Worm (Caenorhabditis elegans) whole organism, L4 larva: ENCODE measurements around the gene T05H4.3.
A peak's percentile ranks its signal among the peaks of the same experiment; 100 is the strongest.

Experiments used
- F37D6.2 ChIP-seq: sonication (generic microtip); optimal IDR thresholded peaks from 2 replicates; lab custom pipeline; 2016; ENCODE audit warnings: mild to moderate bottlenecking, missing genetic modification characterization, missing compliant biosample characterization
- F49E8.2 ChIP-seq: sonication (generic microtip); optimal IDR thresholded peaks from 2 replicates; lab custom pipeline; 2016; ENCODE audit warnings: missing compliant biosample characterization, mild to moderate bottlenecking, missing genetic modification characterization, borderline replicate concordance
- Y5F2A.4 ChIP-seq: fragments of 200-800 bp; sonication (Bioruptor generic); optimal IDR thresholded peaks from 2 replicates; lab custom pipeline; 2018; ENCODE audit warnings: mild to moderate bottlenecking, missing genetic modification characterization, missing compliant biosample characterization
- ama-1 ChIP-seq: fragments of 150-350 bp; optimal IDR thresholded peaks from 2 replicates; lab custom pipeline; 2014; ENCODE audit warnings: inconsistent platforms, mixed read lengths
- fkh-10 ChIP-seq: fragments of 150-350 bp; optimal IDR thresholded peaks from 2 replicates; lab custom pipeline; 2014; ENCODE audit warnings: missing biosample characterization, missing genetic modification reagents, missing genetic modification characterization
- lin-15B ChIP-seq: fragments of 150-350 bp; sonication (generic microtip); optimal IDR thresholded peaks from 3 replicates; lab custom pipeline; 2014; ENCODE audit warnings: missing biosample characterization, missing genetic modification characterization
- nhr-11 ChIP-seq: fragments of 150-350 bp; optimal IDR thresholded peaks from 2 replicates; lab custom pipeline; 2014; ENCODE audit warnings: missing biosample characterization, missing genetic modification characterization
- nhr-25 ChIP-seq: sonication (generic microtip); optimal IDR thresholded peaks from 2 replicates; lab custom pipeline; 2017; ENCODE audit warnings: missing genetic modification characterization, mild to moderate bottlenecking, missing compliant biosample characterization, antibody characterized with exemption, moderate library complexity, borderline replicate concordance; ENCODE audit not compliant: insufficient read depth
- nhr-6 ChIP-seq: fragments of 150-350 bp; optimal IDR thresholded peaks from 2 replicates; lab custom pipeline; 2014; ENCODE audit warnings: missing biosample characterization, missing genetic modification characterization
- nhr-76 ChIP-seq: fragments of 150-350 bp; optimal IDR thresholded peaks from 2 replicates; lab custom pipeline; 2014; ENCODE audit warnings: missing biosample characterization, missing genetic modification characterization
- unc-130 ChIP-seq: sonication (generic microtip); optimal IDR thresholded peaks from 2 replicates; lab custom pipeline; 2016; ENCODE audit warnings: missing genetic modification reagents, missing genetic modification characterization, missing compliant biosample characterization
- unc-39 ChIP-seq: sonication (generic microtip); optimal IDR thresholded peaks from 2 replicates; lab custom pipeline; 2017; ENCODE audit warnings: missing biosample characterization, missing genetic modification characterization
- zag-1 ChIP-seq: fragments of 150-350 bp; optimal IDR thresholded peaks from 2 replicates; lab custom pipeline; 2014; ENCODE audit warnings: missing biosample characterization, missing genetic modification characterization
- ztf-11 ChIP-seq: fragments of 150-350 bp; optimal IDR thresholded peaks from 2 replicates; lab custom pipeline; 2014; ENCODE audit warnings: missing biosample characterization, missing genetic modification characterization

- TF ChIP-seq nhr-76 (tag; lab: Kevin White, UChicago) (no peak), F37D6.2 (tag; lab: Kevin White, UChicago) (no peak), nhr-11 (tag; lab: Kevin White, UChicago) (no peak), ztf-11 (tag; lab: Kevin White, UChicago) (no peak), fkh-10 (GFP tag; lab: Kevin White, UChicago) (no peak), ama-1 (no peak), nhr-6 (tag; lab: Kevin White, UChicago) (peak; percentile 43), lin-15B (tag; lab: Kevin White, UChicago) (no peak), nhr-25 (tag; lab: Kevin White, UChicago) (no peak), zag-1 (no peak), F49E8.2 (tag; lab: Kevin White, UChicago) (no peak), unc-130 (GFP tag; lab: Kevin White, UChicago) (no peak), unc-39 (tag; lab: Kevin White, UChicago) (no peak), Y5F2A.4 (GFP tag; lab: Kevin White, UChicago) (no peak)
Observed at ce11 chrV:6488849-6489248, 46.7 kb downstream of the T05H4.3 start, which contains the start of gene lec-10.
